Worm (Caenorhabditis elegans) whole organism, L4 larva: Measurements from ENCODE around the gene clec-71.

ENCODE experiments used
- D1046.2 ChIP-seq: fragments of 200-800 bp; sonication (Bioruptor generic); IDR thresholded peaks from 2 replicates; pipeline ENCODE4 v1.3.6; 2022; ENCODE audit warnings: missing genetic modification characterization, missing compliant biosample characterization
- F10B5.3 ChIP-seq: sonication (generic microtip); optimal IDR thresholded peaks from 2 replicates; lab custom pipeline; 2016; ENCODE audit warnings: mild to moderate bottlenecking, missing genetic modification characterization, missing compliant biosample characterization
- F37D6.2 ChIP-seq: sonication (generic microtip); optimal IDR thresholded peaks from 2 replicates; lab custom pipeline; 2016; ENCODE audit warnings: mild to moderate bottlenecking, missing genetic modification characterization, missing compliant biosample characterization
- T26A8.4 ChIP-seq: fragments of 200-800 bp; sonication (Bioruptor generic); IDR thresholded peaks from 2 replicates; pipeline ENCODE4 v1.3.6; 2022; ENCODE audit warnings: missing genetic modification characterization, missing compliant biosample characterization
- Y105C5A.15 ChIP-seq: fragments of 200-800 bp; sonication (Bioruptor generic); IDR thresholded peaks from 2 replicates; pipeline ENCODE4 v1.3.6; 2022; ENCODE audit warnings: missing genetic modification characterization, missing compliant biosample characterization
- Y48G9A.11 ChIP-seq: fragments of 200-800 bp; sonication (Bioruptor generic); IDR thresholded peaks from 2 replicates; pipeline ENCODE4 v1.3.6; 2022; ENCODE audit warnings: missing genetic modification reagents, missing genetic modification characterization, missing compliant biosample characterization
- Y5F2A.4 ChIP-seq: fragments of 200-800 bp; sonication (Bioruptor generic); optimal IDR thresholded peaks from 2 replicates; lab custom pipeline; 2018; ENCODE audit warnings: mild to moderate bottlenecking, missing genetic modification characterization, missing compliant biosample characterization
- ZK546.5 ChIP-seq, 2 experiments: sonication (generic microtip); optimal IDR thresholded peaks; 2 replicates each; lab custom pipeline; 2017; ENCODE audit warnings: missing biosample characterization in 2 of 2, missing genetic modification characterization in 2 of 2
- aly-2 ChIP-seq: sonication (generic microtip); optimal IDR thresholded peaks from 2 replicates; lab custom pipeline; 2018; ENCODE audit warnings: missing biosample characterization, missing genetic modification characterization
- ama-1 ChIP-seq: fragments of 150-350 bp; optimal IDR thresholded peaks from 2 replicates; lab custom pipeline; 2014; ENCODE audit warnings: inconsistent platforms, mixed read lengths
- ceh-20 ChIP-seq: fragments of 200-800 bp; sonication (Bioruptor generic); IDR thresholded peaks from 2 replicates; pipeline ENCODE4 v1.3.6; 2022; ENCODE audit warnings: missing genetic modification reagents, missing genetic modification characterization, missing compliant biosample characterization
- ceh-44 ChIP-seq: fragments of 200-800 bp; sonication (Bioruptor generic); IDR thresholded peaks from 2 replicates; pipeline ENCODE4 v1.3.6; 2022; ENCODE audit warnings: missing genetic modification reagents, missing genetic modification characterization, missing compliant biosample characterization
- ceh-62 ChIP-seq: sonication (generic microtip); optimal IDR thresholded peaks from 2 replicates; lab custom pipeline; 2017; ENCODE audit warnings: missing biosample characterization, missing genetic modification characterization
- cey-2 ChIP-seq: sonication (generic microtip); optimal IDR thresholded peaks from 3 replicates; lab custom pipeline; 2017; ENCODE audit warnings: missing genetic modification characterization, mild to moderate bottlenecking, missing compliant biosample characterization, antibody characterized with exemption, borderline replicate concordance; ENCODE audit not compliant: insufficient read depth
- daf-12 ChIP-seq: fragments of 150-350 bp; optimal IDR thresholded peaks from 2 replicates; lab custom pipeline; 2014; ENCODE audit warnings: missing biosample characterization, missing genetic modification reagents, missing genetic modification characterization
- daf-8 ChIP-seq: fragments of 200-800 bp; sonication (Bioruptor generic); IDR thresholded peaks from 2 replicates; pipeline ENCODE4 v1.3.6; 2022; ENCODE audit warnings: missing genetic modification characterization, missing compliant biosample characterization
- dmd-8 ChIP-seq: fragments of 200-800 bp; sonication (Bioruptor generic); IDR thresholded peaks from 2 replicates; pipeline ENCODE4 v1.3.6; 2022; ENCODE audit warnings: missing genetic modification characterization, missing compliant biosample characterization
- dmd-9 ChIP-seq: fragments of 200-800 bp; sonication (Bioruptor generic); IDR thresholded peaks from 2 replicates; pipeline ENCODE4 v1.3.6; 2022; ENCODE audit warnings: missing genetic modification reagents, missing genetic modification characterization, missing compliant biosample characterization
- dpl-1 ChIP-seq: fragments of 150-350 bp; optimal IDR thresholded peaks from 2 replicates; lab custom pipeline; 2014; ENCODE audit warnings: missing biosample characterization, missing genetic modification reagents, missing genetic modification characterization
- dve-1 ChIP-seq: sonication (generic microtip); optimal IDR thresholded peaks from 2 replicates; lab custom pipeline; 2017; ENCODE audit warnings: antibody characterized with exemption, mild to moderate bottlenecking, missing genetic modification characterization, missing compliant biosample characterization; ENCODE audit not compliant: insufficient read depth
- fkh-10 ChIP-seq: fragments of 150-350 bp; optimal IDR thresholded peaks from 2 replicates; lab custom pipeline; 2014; ENCODE audit warnings: missing biosample characterization, missing genetic modification reagents, missing genetic modification characterization
- fos-1 ChIP-seq: fragments of 150-350 bp; optimal IDR thresholded peaks from 2 replicates; lab custom pipeline; 2014; ENCODE audit warnings: missing biosample characterization, missing genetic modification characterization
- hif-1 ChIP-seq, 2 experiments: sonication (generic microtip); optimal IDR thresholded peaks; 2 replicates each; lab custom pipeline; 2016 to 2017; ENCODE audit warnings: missing compliant biosample characterization in 2 of 2, missing genetic modification characterization in 2 of 2, missing genetic modification reagents in 2 of 2, missing genotype in 2 of 2, mild to moderate bottlenecking in 1 of 2
- hlh-11 ChIP-seq: fragments of 200-800 bp; sonication (Bioruptor generic); optimal IDR thresholded peaks from 2 replicates; lab custom pipeline; 2018; ENCODE audit warnings: mild to moderate bottlenecking, missing genetic modification characterization, missing compliant biosample characterization
- hlh-30 ChIP-seq: sonication (generic microtip); optimal IDR thresholded peaks from 2 replicates; lab custom pipeline; 2017; ENCODE audit warnings: antibody characterized with exemption, mild to moderate bottlenecking, missing genetic modification characterization, missing compliant biosample characterization; ENCODE audit not compliant: insufficient read depth
- lim-7 ChIP-seq: fragments of 200-800 bp; sonication (Bioruptor generic); IDR thresholded peaks from 2 replicates; pipeline ENCODE4 v1.3.6; 2022; ENCODE audit warnings: missing genetic modification characterization, missing compliant biosample characterization
- lin-1 ChIP-seq: fragments of 200-800 bp; sonication (Bioruptor generic); IDR thresholded peaks from 2 replicates; pipeline ENCODE4 v1.3.6; 2022; ENCODE audit warnings: missing genetic modification reagents, missing genetic modification characterization, missing compliant biosample characterization
- lin-15B ChIP-seq: fragments of 150-350 bp; sonication (generic microtip); optimal IDR thresholded peaks from 3 replicates; lab custom pipeline; 2014; ENCODE audit warnings: missing biosample characterization, missing genetic modification characterization
- lin-39 ChIP-seq: fragments of 150-350 bp; optimal IDR thresholded peaks from 2 replicates; lab custom pipeline; 2014; ENCODE audit warnings: missing biosample characterization, missing genetic modification reagents, missing genetic modification characterization
- lsy-2 ChIP-seq, 2 experiments: fragments of 150-350 bp in 1 of 2; sonication (generic microtip) in 1 of 2; optimal IDR thresholded peaks; 2 replicates each; lab custom pipeline; 2014 to 2017; ENCODE audit warnings: missing biosample characterization in 2 of 2, missing genetic modification characterization in 2 of 2
- madf-5 ChIP-seq, 2 experiments: fragments of 200-800 bp; sonication (Bioruptor generic); IDR thresholded peaks; 2 replicates each; pipeline ENCODE4 v1.3.6; 2022; ENCODE audit warnings: missing compliant biosample characterization in 2 of 2, missing genetic modification characterization in 2 of 2
- mdt-29 ChIP-seq: fragments of 200-800 bp; sonication (Bioruptor generic); IDR thresholded peaks from 2 replicates; pipeline ENCODE4 v1.3.6; 2022; ENCODE audit warnings: missing genetic modification reagents, missing genetic modification characterization, missing compliant biosample characterization
- mep-1 ChIP-seq: fragments of 150-350 bp; sonication (generic microtip); optimal IDR thresholded peaks from 3 replicates; lab custom pipeline; 2014; ENCODE audit warnings: missing biosample characterization, missing genetic modification characterization
- mxl-3 ChIP-seq: fragments of 200-800 bp; sonication (Bioruptor generic); optimal IDR thresholded peaks from 2 replicates; lab custom pipeline; 2018; ENCODE audit warnings: mild to moderate bottlenecking, missing genetic modification characterization, missing compliant biosample characterization
- nhr-102 ChIP-seq: sonication (generic microtip); optimal IDR thresholded peaks from 2 replicates; lab custom pipeline; 2016; ENCODE audit warnings: mild to moderate bottlenecking, missing genetic modification characterization, moderate library complexity, missing compliant biosample characterization
- nhr-25 ChIP-seq: sonication (generic microtip); optimal IDR thresholded peaks from 2 replicates; lab custom pipeline; 2017; ENCODE audit warnings: missing genetic modification characterization, mild to moderate bottlenecking, missing compliant biosample characterization, antibody characterized with exemption, moderate library complexity, borderline replicate concordance; ENCODE audit not compliant: insufficient read depth
- nhr-28 ChIP-seq: fragments of 150-350 bp; optimal IDR thresholded peaks from 2 replicates; lab custom pipeline; 2014; ENCODE audit warnings: missing biosample characterization, missing genetic modification characterization
- nhr-42 ChIP-seq: fragments of 200-800 bp; sonication (Bioruptor generic); IDR thresholded peaks from 2 replicates; pipeline ENCODE4 v1.3.6; 2022; ENCODE audit warnings: missing genetic modification characterization, missing compliant biosample characterization
- nhr-48 ChIP-seq: sonication (generic microtip); optimal IDR thresholded peaks from 2 replicates; lab custom pipeline; 2016; ENCODE audit warnings: mild to moderate bottlenecking, missing genetic modification characterization, missing compliant biosample characterization
- nhr-6 ChIP-seq: fragments of 150-350 bp; optimal IDR thresholded peaks from 2 replicates; lab custom pipeline; 2014; ENCODE audit warnings: missing biosample characterization, missing genetic modification characterization
- php-3 ChIP-seq: fragments of 200-800 bp; sonication (Bioruptor generic); IDR thresholded peaks from 2 replicates; pipeline ENCODE4 v1.3.6; 2022; ENCODE audit warnings: missing genetic modification reagents, missing genetic modification characterization, missing compliant biosample characterization
- rbr-2 ChIP-seq: sonication (generic microtip); optimal IDR thresholded peaks from 2 replicates; lab custom pipeline; 2016; ENCODE audit warnings: missing genotype, missing genetic modification characterization, missing compliant biosample characterization
- saeg-2 ChIP-seq: fragments of 200-800 bp; sonication (Bioruptor generic); IDR thresholded peaks from 2 replicates; pipeline ENCODE4 v1.3.6; 2022; ENCODE audit warnings: missing genetic modification reagents, missing genetic modification characterization, missing compliant biosample characterization
- set-16 ChIP-seq: fragments of 200-800 bp; sonication (Bioruptor generic); IDR thresholded peaks from 2 replicates; pipeline ENCODE4 v1.3.6; 2022; ENCODE audit warnings: missing genetic modification reagents, missing genetic modification characterization, missing compliant biosample characterization
- skn-1 ChIP-seq: fragments of 150-350 bp; optimal IDR thresholded peaks from 2 replicates; lab custom pipeline; 2014; ENCODE audit warnings: missing biosample characterization, missing genetic modification characterization
- snpc-1.2 ChIP-seq: fragments of 200-800 bp; sonication (Bioruptor generic); IDR thresholded peaks from 2 replicates; pipeline ENCODE4 v1.3.6; 2022; ENCODE audit warnings: missing genetic modification reagents, missing genetic modification characterization, missing compliant biosample characterization
- spr-1 ChIP-seq: sonication (generic microtip); optimal IDR thresholded peaks from 2 replicates; lab custom pipeline; 2016; ENCODE audit warnings: mild to moderate bottlenecking, missing genetic modification characterization, missing compliant biosample characterization
- tag-97 ChIP-seq: fragments of 200-800 bp; sonication (Bioruptor generic); IDR thresholded peaks from 2 replicates; pipeline ENCODE4 v1.3.6; 2022; ENCODE audit warnings: missing genetic modification characterization, missing compliant biosample characterization
- unc-39 ChIP-seq: sonication (generic microtip); optimal IDR thresholded peaks from 2 replicates; lab custom pipeline; 2017; ENCODE audit warnings: missing biosample characterization, missing genetic modification characterization
- zip-2 ChIP-seq: fragments of 150-350 bp; optimal IDR thresholded peaks from 2 replicates; lab custom pipeline; 2014; ENCODE audit warnings: missing biosample characterization, missing genetic modification characterization
- ztf-11 ChIP-seq: fragments of 150-350 bp; optimal IDR thresholded peaks from 2 replicates; lab custom pipeline; 2014; ENCODE audit warnings: missing biosample characterization, missing genetic modification characterization

clec-71 gene

DNA sequence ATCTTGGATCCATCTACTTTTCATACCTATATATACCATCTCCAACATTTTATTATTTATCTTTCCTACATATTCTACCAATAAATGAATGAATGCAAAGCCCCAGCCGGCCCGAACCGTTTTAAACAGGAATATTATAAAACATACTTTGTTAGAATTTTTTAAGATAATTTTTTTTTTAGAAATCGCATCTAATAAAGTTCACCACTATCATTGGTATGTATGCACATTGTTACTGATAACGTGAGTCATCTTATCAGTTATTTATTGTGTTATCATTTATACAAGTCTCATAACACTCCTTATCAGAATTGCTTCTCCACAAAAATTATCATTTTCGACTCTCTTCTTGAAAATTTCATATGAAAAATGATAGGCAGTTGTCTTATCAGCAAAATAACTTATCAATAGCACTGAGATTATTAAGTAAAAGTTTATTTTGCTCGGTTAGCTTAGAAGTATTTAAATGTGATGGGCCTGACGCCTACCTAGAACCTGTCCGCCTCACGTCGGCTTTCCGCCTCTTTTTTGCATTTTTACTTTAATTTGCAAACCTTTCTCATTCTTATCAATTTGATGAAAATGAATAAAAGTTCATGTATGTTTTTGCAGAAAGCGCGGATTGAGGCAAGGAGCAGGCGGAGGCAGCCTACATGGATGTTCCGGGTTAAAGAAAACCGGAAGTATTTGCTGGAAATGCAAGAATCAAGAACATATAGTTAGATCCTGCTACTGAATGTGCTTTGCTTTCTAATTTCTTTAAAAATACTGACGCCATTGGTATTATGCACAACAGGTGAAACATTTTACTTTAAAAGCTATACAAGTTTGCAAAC is 37.3 kb upstream of the clec-71 start, which contains the start of gene srz-62 (continued):
- no peak for TF ChIP-seq tag-97
- TF ChIP-seq fkh-10 (GFP tag; lab: Kevin White, UChicago) = no peak
- no peak for TF ChIP-seq F10B5.3 (tag; lab: Kevin White, UChicago)
- no peak for TF ChIP-seq dmd-9
- TF ChIP-seq lim-7 = no peak
- no peak for TF ChIP-seq nhr-102 (tag; lab: Kevin White, UChicago)
- peak; percentile 98 for TF ChIP-seq php-3
- TF ChIP-seq ceh-62 (tag; lab: Kevin White, UChicago) = no peak
- TF ChIP-seq ZK546.5 (tag; optimal IDR thresholded peaks at IDR 0.05; lab: Kevin White, UChicago) = no peak
- no peak for TF ChIP-seq F37D6.2 (tag; lab: Kevin White, UChicago)
- no peak for TF ChIP-seq lin-39 (tag; lab: Kevin White, UChicago)
- no peak for TF ChIP-seq nhr-42 (GFP tag; lab: Robert Waterston, UW)
- TF ChIP-seq dpl-1 = no peak
- no peak for TF ChIP-seq lsy-2 (tag; optimal IDR thresholded peaks at IDR 0.05; lab: Kevin White, UChicago)
- no peak for TF ChIP-seq cey-2
- TF ChIP-seq saeg-2 (GFP tag; lab: Robert Waterston, UW) = no peak
- TF ChIP-seq set-16 = no peak
- TF ChIP-seq aly-2 (tag; lab: Kevin White, UChicago) = no peak
- no peak for TF ChIP-seq rbr-2
- TF ChIP-seq nhr-6 = peak; percentile 75
- TF ChIP-seq lin-1 = peak; percentile 97
- peak; percentile 86 for TF ChIP-seq hlh-11
- no peak for TF ChIP-seq hif-1 (tag; optimal IDR thresholded peaks at IDR 0.05; lab: Kevin White, UChicago)
- no peak for TF ChIP-seq dve-1
- TF ChIP-seq daf-12 (tag; lab: Kevin White, UChicago) = no peak
- peak; percentile 87 for TF ChIP-seq fos-1 (tag; lab: Kevin White, UChicago)
- no peak for TF ChIP-seq mep-1 (tag; lab: Kevin White, UChicago)
- TF ChIP-seq madf-5 (GFP tag; IDR thresholded peaks at IDR 0.05; lab: Robert Waterston, UW) = no peak
- no peak for TF ChIP-seq Y105C5A.15
- TF ChIP-seq dmd-8 (GFP tag; lab: Robert Waterston, UW) = no peak
- TF ChIP-seq D1046.2 (GFP tag; lab: Robert Waterston, UW) = no peak
- no peak for TF ChIP-seq daf-8 (GFP tag; lab: Robert Waterston, UW)
- no peak for TF ChIP-seq nhr-25 (tag; lab: Kevin White, UChicago)
- TF ChIP-seq Y5F2A.4 (GFP tag; lab: Kevin White, UChicago) = no peak
- TF ChIP-seq ztf-11 (tag; lab: Kevin White, UChicago) = no peak
- TF ChIP-seq nhr-48 (tag; lab: Kevin White, UChicago) = no peak
- TF ChIP-seq ceh-44 (GFP tag; lab: Robert Waterston, UW) = no peak
- no peak for TF ChIP-seq mdt-29 (GFP tag; lab: Robert Waterston, UW)
- TF ChIP-seq nhr-28 (tag; lab: Kevin White, UChicago) = peak; percentile 97
- no peak for TF ChIP-seq skn-1 (tag; lab: Kevin White, UChicago)
- no peak for TF ChIP-seq zip-2 (tag; lab: Kevin White, UChicago)
- no peak for TF ChIP-seq spr-1 (tag; lab: Kevin White, UChicago)
- no peak for TF ChIP-seq ama-1 (lab: Kevin White, UChicago)
- no peak for TF ChIP-seq hlh-30 (tag; lab: Kevin White, UChicago)
- no peak for TF ChIP-seq snpc-1.2 (GFP tag; lab: Robert Waterston, UW)
- no peak for TF ChIP-seq T26A8.4 (GFP tag; lab: Robert Waterston, UW)
- TF ChIP-seq Y48G9A.11 (GFP tag; lab: Robert Waterston, UW) = no peak
- TF ChIP-seq mxl-3 (GFP tag; lab: Kevin White, UChicago) = peak; percentile 13
- TF ChIP-seq ceh-20 = peak; percentile 66; the same call in 1 of the 2 replicates
- no peak for TF ChIP-seq lin-15B
- no peak for TF ChIP-seq unc-39 (tag; lab: Kevin White, UChicago)
